Fruit fly (Drosophila melanogaster) whole organism, embryonic: ENCODE data around the gene PRL-1.

Experiments
- ATbp ChIP-seq: fragments of 200-800 bp; sonication (Bioruptor generic); optimal IDR thresholded peaks from 2 replicates; lab custom pipeline; 2017; ENCODE audit warnings: missing biosample characterization, mild to moderate bottlenecking, missing genetic modification characterization, missing genetic modification reagents
- CG10147 ChIP-seq: fragments of 200-800 bp; sonication (Bioruptor generic); optimal IDR thresholded peaks from 2 replicates; lab custom pipeline; 2019; ENCODE audit warnings: missing biosample characterization, mild to moderate bottlenecking, missing genetic modification characterization, moderate library complexity
- CG10321 ChIP-seq: fragments of 200-800 bp; sonication (Bioruptor generic); IDR thresholded peaks from 2 replicates; pipeline ENCODE4 v1.3.6; 2022; ENCODE audit warnings: missing biosample characterization, missing genetic modification characterization
- CG10543 ChIP-seq: fragments of 200-800 bp; sonication (Bioruptor generic); optimal IDR thresholded peaks from 3 replicates; lab custom pipeline; 2017; ENCODE audit warnings: missing biosample characterization, mild to moderate bottlenecking, missing genetic modification characterization, moderate library complexity
- CG11696 ChIP-seq: fragments of 200-800 bp; sonication (Bioruptor generic); IDR thresholded peaks from 2 replicates; pipeline ENCODE4 v1.3.6; 2022; ENCODE audit warnings: missing biosample characterization, missing genetic modification characterization
- CG12071 ChIP-seq: fragments of 200-800 bp; sonication (Bioruptor generic); optimal IDR thresholded peaks from 3 replicates; lab custom pipeline; 2018; ENCODE audit warnings: missing biosample characterization, mild to moderate bottlenecking, missing genetic modification characterization
- CG13296 ChIP-seq: fragments of 200-800 bp; sonication (Bioruptor generic); optimal IDR thresholded peaks from 3 replicates; lab custom pipeline; 2018; ENCODE audit warnings: missing biosample characterization, mild to moderate bottlenecking, missing genetic modification characterization
- CG14710 ChIP-seq: fragments of 200-800 bp; sonication (Bioruptor generic); optimal IDR thresholded peaks from 3 replicates; lab custom pipeline; 2019; ENCODE audit warnings: missing biosample characterization, mild to moderate bottlenecking, missing genetic modification characterization, moderate library complexity
- CG14965 ChIP-seq: fragments of 200-800 bp; sonication (Bioruptor generic); optimal IDR thresholded peaks from 2 replicates; lab custom pipeline; 2016; ENCODE audit warnings: missing biosample characterization, missing genetic modification characterization, borderline replicate concordance
- CG15073 ChIP-seq: fragments of 200-800 bp; sonication (Bioruptor generic); optimal IDR thresholded peaks from 2 replicates; lab custom pipeline; 2016; ENCODE audit warnings: missing biosample characterization, missing genetic modification characterization
- CG15514 ChIP-seq: fragments of 200-800 bp; sonication (Bioruptor generic); optimal IDR thresholded peaks from 3 replicates; lab custom pipeline; 2017; ENCODE audit warnings: missing biosample characterization, missing genetic modification characterization, mild to moderate bottlenecking, moderate library complexity, missing genetic modification reagents
- CG1602 ChIP-seq: fragments of 200-800 bp; sonication (Bioruptor generic); optimal IDR thresholded peaks from 3 replicates; lab custom pipeline; 2016; ENCODE audit warnings: missing biosample characterization, missing genetic modification characterization
- CG1647 ChIP-seq: fragments of 200-800 bp; sonication (Bioruptor generic); optimal IDR thresholded peaks from 3 replicates; lab custom pipeline; 2016; ENCODE audit warnings: missing biosample characterization, missing genetic modification characterization
- CG1792 ChIP-seq: fragments of 200-800 bp; sonication (Bioruptor generic); optimal IDR thresholded peaks from 2 replicates; lab custom pipeline; 2016; ENCODE audit warnings: missing biosample characterization, missing genetic modification characterization
- CG18262 ChIP-seq: fragments of 200-800 bp; optimal IDR thresholded peaks from 3 replicates; lab custom pipeline; 2019; ENCODE audit warnings: missing biosample characterization, mild to moderate bottlenecking, missing genetic modification characterization, moderate library complexity
- CG2712 ChIP-seq: fragments of 200-800 bp; optimal IDR thresholded peaks from 3 replicates; lab custom pipeline; 2019; ENCODE audit warnings: missing biosample characterization, mild to moderate bottlenecking, missing genetic modification characterization, moderate library complexity
- CG4854 ChIP-seq: fragments of 200-800 bp; sonication (Bioruptor generic); optimal IDR thresholded peaks from 2 replicates; lab custom pipeline; 2016; ENCODE audit warnings: missing biosample characterization, missing genetic modification characterization, inconsistent platforms
- CG6272 ChIP-seq: fragments of 200-800 bp; sonication (Bioruptor generic); IDR thresholded peaks from 2 replicates; pipeline ENCODE4 v1.3.6; 2022; ENCODE audit warnings: missing biosample characterization, missing genetic modification characterization
- CG6813 ChIP-seq: fragments of 200-800 bp; sonication (Bioruptor generic); optimal IDR thresholded peaks from 2 replicates; lab custom pipeline; 2017; ENCODE audit warnings: missing biosample characterization, missing genetic modification characterization, mild to moderate bottlenecking, moderate library complexity, missing genetic modification reagents
- CG7271 ChIP-seq: fragments of 200-800 bp; sonication (Bioruptor generic); optimal IDR thresholded peaks from 2 replicates; lab custom pipeline; 2018; ENCODE audit warnings: missing biosample characterization, mild to moderate bottlenecking, missing genetic modification characterization, moderate library complexity
- CG7357 ChIP-seq: fragments of 200-800 bp; sonication (Bioruptor generic); IDR thresholded peaks from 3 replicates; pipeline ENCODE4 v1.3.6; 2022; ENCODE audit warnings: missing biosample characterization, missing genetic modification characterization
- CG7786 ChIP-seq: fragments of 200-800 bp; sonication (Bioruptor generic); optimal IDR thresholded peaks from 2 replicates; lab custom pipeline; 2016; ENCODE audit warnings: missing biosample characterization, missing genetic modification characterization
- CG7987 ChIP-seq: fragments of 200-800 bp; sonication (Bioruptor generic); optimal IDR thresholded peaks from 2 replicates; lab custom pipeline; 2018; ENCODE audit warnings: missing biosample characterization, mild to moderate bottlenecking, missing genetic modification characterization, moderate library complexity
- CG8944 ChIP-seq: fragments of 200-800 bp; sonication (Bioruptor generic); optimal IDR thresholded peaks from 3 replicates; lab custom pipeline; 2016; ENCODE audit warnings: missing biosample characterization, missing genetic modification characterization
- D19A ChIP-seq: fragments of 200-800 bp; optimal IDR thresholded peaks from 3 replicates; lab custom pipeline; 2019; ENCODE audit warnings: missing biosample characterization, mild to moderate bottlenecking, missing genetic modification characterization, moderate library complexity
- Ets65A ChIP-seq: fragments of 200-800 bp; sonication (Bioruptor generic); peaks from one replicate; lab custom pipeline; 2016; ENCODE audit warnings: missing biosample characterization, missing genetic modification characterization
- HLHmδ ChIP-seq: fragments of 200-800 bp; sonication (Bioruptor generic); optimal IDR thresholded peaks from 2 replicates; lab custom pipeline; 2018; ENCODE audit warnings: missing biosample characterization, mild to moderate bottlenecking, missing genetic modification characterization, moderate library complexity
- Hsf ChIP-seq: fragments of 200-800 bp; sonication (Bioruptor generic); optimal IDR thresholded peaks from 3 replicates; lab custom pipeline; 2016; ENCODE audit warnings: missing biosample characterization, missing genetic modification characterization
- Med ChIP-seq: fragments of 200-800 bp; sonication (Bioruptor generic); peaks from one replicate; lab custom pipeline; 2016; ENCODE audit warnings: missing biosample characterization, missing genetic modification characterization, mild to moderate bottlenecking, inconsistent platforms, moderate library complexity
- Nf-YA ChIP-seq: fragments of 200-800 bp; sonication (Bioruptor generic); IDR thresholded peaks from 2 replicates; pipeline ENCODE4 v1.3.6; 2022; ENCODE audit warnings: missing biosample characterization, missing genetic modification characterization
- Opbp ChIP-seq: fragments of 200-800 bp; sonication (Bioruptor generic); IDR thresholded peaks from 3 replicates; pipeline ENCODE4 v1.3.6; 2022; ENCODE audit warnings: missing biosample characterization, missing genetic modification characterization; ENCODE audit not compliant: partially characterized antibody
- PHDP ChIP-seq: fragments of 200-800 bp; sonication (Bioruptor generic); optimal IDR thresholded peaks from 3 replicates; lab custom pipeline; 2018; ENCODE audit warnings: missing biosample characterization, mild to moderate bottlenecking, missing genetic modification characterization, moderate library complexity
- Scr ChIP-seq: fragments of 200-800 bp; sonication (Bioruptor generic); IDR thresholded peaks from 2 replicates; pipeline ENCODE4 v1.3.6; 2022; ENCODE audit warnings: missing biosample characterization, missing genetic modification characterization; ENCODE audit not compliant: partially characterized antibody
- Side ChIP-seq: fragments of 200-800 bp; sonication (Bioruptor generic); optimal IDR thresholded peaks from 2 replicates; lab custom pipeline; 2016; ENCODE audit warnings: missing biosample characterization, missing genetic modification characterization
- abd-A ChIP-seq: fragments of 200-800 bp; sonication (Bioruptor generic); optimal IDR thresholded peaks from 3 replicates; lab custom pipeline; 2019; ENCODE audit warnings: missing biosample characterization, mild to moderate bottlenecking, missing genetic modification characterization, moderate library complexity
- bab2 ChIP-seq: fragments of 200-800 bp; sonication (Bioruptor generic); optimal IDR thresholded peaks from 2 replicates; lab custom pipeline; 2016; ENCODE audit warnings: missing biosample characterization, missing genetic modification characterization
- bcd ChIP-seq: fragments of 200-800 bp; sonication (Bioruptor generic); optimal IDR thresholded peaks from 2 replicates; lab custom pipeline; 2017; ENCODE audit warnings: missing biosample characterization, mild to moderate bottlenecking, missing genetic modification characterization
- chif ChIP-seq, 2 experiments: fragments of 200-800 bp; sonication (Bioruptor generic); optimal IDR thresholded peaks; 3 replicates each; lab custom pipeline; 2016; ENCODE audit warnings: missing biosample characterization in 2 of 2, missing genetic modification characterization in 2 of 2
- crp ChIP-seq, 2 experiments: fragments of 200-800 bp; sonication (Bioruptor generic); optimal IDR thresholded peaks; 2 replicates in 1 of 2; 3 replicates in 1 of 2; lab custom pipeline; 2017; ENCODE audit warnings: missing biosample characterization in 2 of 2, missing genetic modification characterization in 2 of 2, mild to moderate bottlenecking in 1 of 2, moderate library complexity in 1 of 2
- danr ChIP-seq: fragments of 200-800 bp; sonication (Bioruptor generic); IDR thresholded peaks from 2 replicates; pipeline ENCODE4 v1.3.6; 2022; ENCODE audit warnings: missing biosample characterization, missing genetic modification characterization
- grn ChIP-seq: fragments of 200-800 bp; sonication (Bioruptor generic); optimal IDR thresholded peaks from 3 replicates; lab custom pipeline; 2017; ENCODE audit warnings: missing biosample characterization, missing genetic modification characterization
- nmo ChIP-seq: fragments of 200-800 bp; sonication (Bioruptor generic); optimal IDR thresholded peaks from 2 replicates; lab custom pipeline; 2018; ENCODE audit warnings: missing biosample characterization, mild to moderate bottlenecking, missing genetic modification characterization, moderate library complexity
- pnt ChIP-seq: fragments of 200-800 bp; sonication (Bioruptor generic); optimal IDR thresholded peaks from 3 replicates; lab custom pipeline; 2016; ENCODE audit warnings: missing biosample characterization, missing genetic modification characterization
- schlank ChIP-seq: fragments of 200-800 bp; sonication (Bioruptor generic); optimal IDR thresholded peaks from 2 replicates; lab custom pipeline; 2018; ENCODE audit warnings: missing biosample characterization, mild to moderate bottlenecking, missing genetic modification characterization
- shn ChIP-seq: fragments of 200-800 bp; sonication (Bioruptor generic); optimal IDR thresholded peaks from 3 replicates; lab custom pipeline; 2016; ENCODE audit warnings: missing biosample characterization, missing genetic modification characterization
- ssp ChIP-seq: fragments of 200-800 bp; sonication (Bioruptor generic); IDR thresholded peaks from 2 replicates; pipeline ENCODE4 v1.3.6; 2022; ENCODE audit warnings: missing biosample characterization, missing genetic modification characterization
- stc ChIP-seq: fragments of 200-800 bp; sonication (Bioruptor generic); IDR thresholded peaks from 2 replicates; pipeline ENCODE4 v1.3.6; 2022; ENCODE audit warnings: missing biosample characterization, missing genetic modification characterization
- sug ChIP-seq: fragments of 200-800 bp; optimal IDR thresholded peaks from 2 replicates; lab custom pipeline; 2019; ENCODE audit warnings: missing biosample characterization, mild to moderate bottlenecking, missing genetic modification characterization, moderate library complexity
- twi ChIP-seq: fragments of 200-800 bp; optimal IDR thresholded peaks from 2 replicates; lab custom pipeline; 2019; ENCODE audit warnings: missing biosample characterization, mild to moderate bottlenecking, missing genetic modification characterization, moderate library complexity

Gene PRL-1

DNA sequence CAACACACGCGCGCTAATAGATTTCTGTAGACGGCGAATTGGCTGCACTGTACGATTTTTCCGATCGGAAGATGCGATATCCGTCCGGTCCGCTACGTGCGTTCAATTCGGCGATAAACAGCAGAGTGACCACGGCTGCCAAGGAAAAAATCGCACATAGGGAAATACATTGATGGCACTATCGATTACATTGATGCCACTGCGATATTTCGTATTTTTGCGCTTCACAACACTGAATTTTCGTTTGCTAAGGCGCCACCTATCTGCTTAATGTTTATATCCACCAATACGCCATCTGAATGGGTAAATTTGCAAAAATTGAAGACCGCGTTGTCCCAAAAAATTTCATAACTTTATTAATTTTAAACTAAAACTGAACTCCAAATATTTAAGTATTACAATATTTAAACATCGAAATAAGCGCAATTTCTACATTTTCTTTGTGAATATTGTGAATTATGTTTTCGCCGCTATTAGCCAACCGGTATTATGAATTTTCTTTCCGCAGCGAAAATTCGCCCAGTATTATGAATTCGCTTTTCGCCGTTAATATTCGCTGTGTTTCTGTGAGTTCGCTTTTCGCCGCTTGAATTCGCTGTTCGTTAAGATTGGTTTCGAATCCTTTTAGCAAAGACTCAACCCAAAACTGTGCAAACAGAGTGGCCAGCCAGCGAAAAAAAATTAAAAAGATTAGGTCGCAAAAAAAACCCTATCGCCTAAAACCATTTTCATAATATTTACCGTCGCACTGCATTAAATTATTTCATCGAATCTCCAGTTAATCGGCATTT, 30.4 kb upstream of the PRL-1 start, which contains the start of the genes crp and pkaap (continued):
- TF ChIP-seq CG13296 (GFP tag; lab: Kevin White, UChicago) (peak; percentile 55), PHDP (tag; lab: Kevin White, UChicago) (peak; percentile 67), CG18262 (peak; percentile 65), danr (no peak), CG12071 (GFP tag; lab: Kevin White, UChicago) (peak; percentile 63), abd-A (peak; percentile 65), Ets65A (GFP tag; lab: Kevin White, UChicago) (peak; percentile 99), CG2712 (tag; lab: Kevin White, UChicago) (peak; percentile 77), CG14710 (tag; lab: Kevin White, UChicago) (peak; percentile 67), CG10543 (GFP tag; lab: Kevin White, UChicago) (peak; percentile 86), crp (GFP tag; optimal IDR thresholded peaks at IDR 0.05; lab: Kevin White, UChicago) (peak; percentile 2 to 78), CG7786 (GFP tag; lab: Kevin White, UChicago) (peak; percentile 76), CG10321 (GFP tag; lab: Robert Waterston, UW) (no peak), CG6813 (GFP tag; lab: Kevin White, UChicago) (peak; percentile 64), twi (peak; percentile 3), Hsf (peak; percentile 91), D19A (tag; lab: Kevin White, UChicago) (peak; percentile 24), Side (peak; percentile 82), stc (GFP tag; lab: Robert Waterston, UW) (no peak), CG7271 (tag; lab: Kevin White, UChicago) (peak; percentile 51), CG1792 (GFP tag; lab: Kevin White, UChicago) (peak; percentile 74), CG4854 (peak; percentile 86), pnt (peak; percentile 88), CG1647 (GFP tag; lab: Kevin White, UChicago) (peak; percentile 89), schlank (peak; percentile 61), Scr (GFP tag; lab: Robert Waterston, UW) (no peak), bcd (GFP tag; lab: Kevin White, UChicago) (peak; percentile 69), shn (GFP tag; lab: Kevin White, UChicago) (peak; percentile 88), Opbp (no peak), nmo (GFP tag; lab: Kevin White, UChicago) (peak; percentile 27), CG8944 (GFP tag; lab: Kevin White, UChicago) (peak; percentile 93), CG1602 (GFP tag; lab: Kevin White, UChicago) (peak; percentile 85), CG7357 (GFP tag; lab: Robert Waterston, UW) (peak; percentile 51; the same call in 1 of the 3 replicates), Nf-YA (GFP tag; lab: Robert Waterston, UW) (no peak), CG14965 (peak; percentile 22), ssp (GFP tag; lab: Robert Waterston, UW) (no peak), Med (peak; percentile 98), chif (GFP tag; optimal IDR thresholded peaks at IDR 0.05; lab: Kevin White, UChicago) (peak; percentile 73 to 89), CG7987 (GFP tag; lab: Kevin White, UChicago) (peak; percentile 74), grn (GFP tag; lab: Kevin White, UChicago) (peak; percentile 90), CG11696 (GFP tag; lab: Robert Waterston, UW) (no peak), HLHmδ (GFP tag; lab: Kevin White, UChicago) (peak; percentile 94), ATbp (GFP tag; lab: Kevin White, UChicago) (peak; percentile 49), CG15514 (GFP tag; lab: Kevin White, UChicago) (peak; percentile 73), CG10147 (GFP tag; lab: Kevin White, UChicago) (peak; percentile 42), bab2 (GFP tag; lab: Kevin White, UChicago) (peak; percentile 90), sug (tag; lab: Kevin White, UChicago) (peak; percentile 74), CG6272 (GFP tag; lab: Robert Waterston, UW) (peak; percentile 74), CG15073 (peak; percentile 13)
